Worm (Caenorhabditis elegans): Measurements from ENCODE around the gene pqn-57.

Gene pqn-57

DNA sequence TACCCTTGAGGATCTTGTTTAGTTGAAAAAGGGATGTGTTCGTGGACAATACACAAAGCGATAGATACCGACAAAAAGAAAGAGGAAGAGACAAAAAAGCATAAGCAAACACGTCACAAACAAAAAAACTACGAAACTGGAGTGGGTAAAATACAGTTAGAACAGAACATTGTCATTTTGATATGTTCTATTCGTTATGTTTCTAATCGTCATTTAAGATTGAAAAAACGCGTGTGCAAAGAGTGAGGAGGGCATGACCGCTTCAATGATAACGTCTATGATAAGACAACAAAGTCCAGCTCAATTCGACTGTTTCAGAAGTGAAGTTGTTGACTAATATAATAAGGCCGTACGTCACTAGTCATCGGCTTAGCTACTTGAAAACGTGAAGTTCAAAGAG lies 34.6 kb upstream of the pqn-57 start:
- TF ChIP-seq fos-1 (tag; optimal IDR thresholded peaks at IDR 0.05) (no peak), pqm-1 (tag; optimal IDR thresholded peaks at IDR 0.05) (peak; percentile 97), mep-1 (tag; optimal IDR thresholded peaks at IDR 0.05) (peak; percentile 47), Y48G9A.11 (GFP tag; IDR thresholded peaks at IDR 0.05) (no peak), mdl-1 (tag; optimal IDR thresholded peaks at IDR 0.05) (peak in 1 of 2 experiments; percentile 39), T26A8.4 (GFP tag; IDR thresholded peaks at IDR 0.05) (no peak), egl-43 (GFP tag; IDR thresholded peaks at IDR 0.05) (no peak), zfp-2 (tag; optimal IDR thresholded peaks at IDR 0.05) (no peak), egl-27 (tag; optimal IDR thresholded peaks at IDR 0.05) (no peak), D1046.2 (GFP tag; IDR thresholded peaks at IDR 0.05) (no peak), nhr-77 (tag; optimal IDR thresholded peaks at IDR 0.05) (peak; percentile 54), rbr-2 (tag; optimal IDR thresholded peaks at IDR 0.05) (no peak), ceh-44 (GFP tag; IDR thresholded peaks at IDR 0.05) (no peak), set-16 (GFP tag; IDR thresholded peaks at IDR 0.05) (no peak), unc-130 (GFP tag; optimal IDR thresholded peaks at IDR 0.05) (no peak), nhr-28 (tag; optimal IDR thresholded peaks at IDR 0.05) (peak; percentile 87), tag-97 (GFP tag; IDR thresholded peaks at IDR 0.05) (no peak), skn-1 (tag; optimal IDR thresholded peaks at IDR 0.05) (no peak), hlh-11 (tag; optimal IDR thresholded peaks at IDR 0.05) (peak; percentile 77), dve-1 (tag; optimal IDR thresholded peaks at IDR 0.05; ENCODE audit: insufficient read depth) (peak; percentile 69), php-3 (GFP tag; IDR thresholded peaks at IDR 0.05) (no peak), dmd-9 (GFP tag; IDR thresholded peaks at IDR 0.05) (no peak), tra-1 (GFP tag; IDR thresholded peaks at IDR 0.05) (0 out of 2 replicates have a peak, but pooled peaks have one; percentile 15), snpc-4 (tag; optimal IDR thresholded peaks at IDR 0.05) (no peak), F44E2.7 (GFP tag; IDR thresholded peaks at IDR 0.05) (no peak), nhr-25 (tag; optimal IDR thresholded peaks at IDR 0.05; ENCODE audit: borderline replicate concordance, insufficient read depth) (no peak), hlh-30 (tag; optimal IDR thresholded peaks at IDR 0.05; ENCODE audit: insufficient read depth) (peak; percentile 50), daf-16 (GFP tag; optimal IDR thresholded peaks at IDR 0.05) (no peak), daf-16 (tag; optimal IDR thresholded peaks at IDR 0.05) (peak; percentile 89), dmd-6 (GFP tag; IDR thresholded peaks at IDR 0.05) (peak; percentile 89), unc-62 (GFP tag; optimal IDR thresholded peaks at IDR 0.05 in 1 of 2) (peak in 1 of 2 experiments; percentile 64), unc-62 (tag; optimal IDR thresholded peaks at IDR 0.05) (no peak), mxl-3 (GFP tag; optimal IDR thresholded peaks at IDR 0.05) (peak; percentile 47)

- TF ChIP-seq ces-1 (GFP tag; optimal IDR thresholded peaks at IDR 0.05) = no peak
- no peak for TF ChIP-seq ztf-11 (tag; optimal IDR thresholded peaks at IDR 0.05)
- no peak for TF ChIP-seq nhr-28 (tag; optimal IDR thresholded peaks at IDR 0.05)
- no peak for TF ChIP-seq nhr-237 (tag; optimal IDR thresholded peaks at IDR 0.05)
- TF ChIP-seq lin-13 (GFP tag; optimal IDR thresholded peaks at IDR 0.05) = no peak
- TF ChIP-seq arid-1 (GFP tag; conservative IDR thresholded peaks at IDR 0.05) = no peak
- TF ChIP-seq zfp-2 (tag; optimal IDR thresholded peaks at IDR 0.05) = no peak
- no peak for TF ChIP-seq F26F4.8 (GFP tag; conservative IDR thresholded peaks at IDR 0.05)
- no peak for TF ChIP-seq F37D6.2 (tag; optimal IDR thresholded peaks at IDR 0.05)
- no peak for TF ChIP-seq nhr-42 (GFP tag; IDR thresholded peaks at IDR 0.05)
- no peak for TF ChIP-seq nhr-25 (tag; optimal IDR thresholded peaks at IDR 0.05; ENCODE audit: borderline replicate concordance, insufficient read depth)
- no peak for TF ChIP-seq nhr-11 (tag; optimal IDR thresholded peaks at IDR 0.05)
- no peak for TF ChIP-seq sdz-12 (GFP tag; optimal IDR thresholded peaks at IDR 0.05)
- TF ChIP-seq set-16 (GFP tag; IDR thresholded peaks at IDR 0.05) = no peak
- no peak for TF ChIP-seq lim-7 (GFP tag; IDR thresholded peaks at IDR 0.05)
- no peak for TF ChIP-seq fos-1 (tag; optimal IDR thresholded peaks at IDR 0.05)
- no peak for TF ChIP-seq lin-1 (GFP tag; IDR thresholded peaks at IDR 0.05)
- no peak for TF ChIP-seq saeg-2 (GFP tag; IDR thresholded peaks at IDR 0.05)
- TF ChIP-seq rbr-2 (tag; optimal IDR thresholded peaks at IDR 0.05) = no peak
- no peak for TF ChIP-seq mdt-29 (GFP tag; IDR thresholded peaks at IDR 0.05)
Observed at ce11 chrX:8354284-8354784, 33.5 kb upstream of the pqn-57 start.

Data from whole organism, L4 larva.